Fruit fly (Drosophila melanogaster) whole organism, embryonic: ENCODE results near the gene gish.
A peak's percentile ranks its signal among the peaks of the same experiment; 100 is the strongest.

ENCODE experiments used
- Bgb ChIP-seq: fragments of 200-800 bp; sonication (Bioruptor generic); IDR thresholded peaks from 2 replicates; pipeline ENCODE4 v1.3.6; 2022; ENCODE audit warnings: missing biosample characterization, missing genetic modification characterization; ENCODE audit not compliant: partially characterized antibody
- CG11723 ChIP-seq: fragments of 200-800 bp; sonication (Bioruptor generic); optimal IDR thresholded peaks from 2 replicates; lab custom pipeline; 2017; ENCODE audit warnings: missing biosample characterization, mild to moderate bottlenecking, missing genetic modification characterization
- CG12299 ChIP-seq: fragments of 200-800 bp; sonication (Bioruptor generic); optimal IDR thresholded peaks from 2 replicates; lab custom pipeline; 2018; ENCODE audit warnings: missing biosample characterization, mild to moderate bottlenecking, missing genetic modification characterization
- CG13424 ChIP-seq: fragments of 200-800 bp; sonication (Bioruptor generic); optimal IDR thresholded peaks from 2 replicates; lab custom pipeline; 2019; ENCODE audit warnings: missing biosample characterization, mild to moderate bottlenecking, missing genetic modification characterization, moderate library complexity
- CG14014 ChIP-seq: fragments of 200-800 bp; sonication (Bioruptor generic); IDR thresholded peaks from 2 replicates; pipeline ENCODE4 v1.3.6; 2022; ENCODE audit warnings: missing biosample characterization, missing genetic modification characterization
- CG14667 ChIP-seq: fragments of 200-800 bp; sonication (Bioruptor generic); IDR thresholded peaks from 2 replicates; pipeline ENCODE4 v1.3.6; 2022; ENCODE audit warnings: missing biosample characterization, missing genetic modification characterization
- CG15073 ChIP-seq: fragments of 200-800 bp; sonication (Bioruptor generic); optimal IDR thresholded peaks from 2 replicates; lab custom pipeline; 2016; ENCODE audit warnings: missing biosample characterization, missing genetic modification characterization
- CG15601 ChIP-seq: fragments of 200-800 bp; sonication (Bioruptor generic); optimal IDR thresholded peaks from 3 replicates; lab custom pipeline; 2019; ENCODE audit warnings: missing biosample characterization, mild to moderate bottlenecking, missing genetic modification characterization, moderate library complexity
- CG2116 ChIP-seq: fragments of 200-800 bp; sonication (Bioruptor generic); optimal IDR thresholded peaks from 3 replicates; lab custom pipeline; 2018; ENCODE audit warnings: missing biosample characterization, mild to moderate bottlenecking, missing genetic modification characterization
- CG2712 ChIP-seq: fragments of 200-800 bp; optimal IDR thresholded peaks from 3 replicates; lab custom pipeline; 2019; ENCODE audit warnings: missing biosample characterization, mild to moderate bottlenecking, missing genetic modification characterization, moderate library complexity
- CG2889 ChIP-seq: fragments of 200-800 bp; sonication (Bioruptor generic); IDR thresholded peaks from 3 replicates; pipeline ENCODE4 v1.3.6; 2022; ENCODE audit warnings: missing biosample characterization, missing genetic modification characterization
- CG3065 ChIP-seq: fragments of 200-800 bp; sonication (Bioruptor generic); optimal IDR thresholded peaks from 2 replicates; lab custom pipeline; 2016; ENCODE audit warnings: missing biosample characterization, missing genetic modification characterization
- CG3726 ChIP-seq: fragments of 200-800 bp; sonication (Bioruptor generic); IDR thresholded peaks from 3 replicates; pipeline ENCODE4, ENCODE4 v1.3.6; 2022; ENCODE audit warnings: missing biosample characterization, missing genetic modification characterization
- CG3847 ChIP-seq: fragments of 200-800 bp; sonication (Bioruptor generic); IDR thresholded peaks from 2 replicates; pipeline ENCODE4 v1.3.6; 2022; ENCODE audit warnings: missing biosample characterization, missing genetic modification characterization
- CG5180 ChIP-seq: fragments of 200-800 bp; sonication (Bioruptor generic); optimal IDR thresholded peaks from 3 replicates; lab custom pipeline; 2017; ENCODE audit warnings: missing biosample characterization, missing genetic modification characterization, mild to moderate bottlenecking, moderate library complexity, missing genetic modification reagents
- CG7745 ChIP-seq: fragments of 200-800 bp; sonication (Bioruptor generic); optimal IDR thresholded peaks from 2 replicates; lab custom pipeline; 2018; ENCODE audit warnings: missing biosample characterization, mild to moderate bottlenecking, missing genetic modification characterization, moderate library complexity
- CG7786 ChIP-seq: fragments of 200-800 bp; sonication (Bioruptor generic); optimal IDR thresholded peaks from 2 replicates; lab custom pipeline; 2016; ENCODE audit warnings: missing biosample characterization, missing genetic modification characterization
- CG7987 ChIP-seq: fragments of 200-800 bp; sonication (Bioruptor generic); optimal IDR thresholded peaks from 2 replicates; lab custom pipeline; 2018; ENCODE audit warnings: missing biosample characterization, mild to moderate bottlenecking, missing genetic modification characterization, moderate library complexity
- CG9727 ChIP-seq: fragments of 200-800 bp; sonication (Bioruptor generic); optimal IDR thresholded peaks from 3 replicates; lab custom pipeline; 2017; ENCODE audit warnings: missing biosample characterization, mild to moderate bottlenecking, missing genetic modification characterization
- Dek ChIP-seq: fragments of 200-800 bp; sonication (Bioruptor generic); optimal IDR thresholded peaks from 3 replicates; lab custom pipeline; 2019; ENCODE audit warnings: missing biosample characterization, mild to moderate bottlenecking, missing genetic modification characterization, moderate library complexity
- Dp ChIP-seq: fragments of 200-800 bp; sonication (Bioruptor generic); optimal IDR thresholded peaks from 2 replicates; lab custom pipeline; 2018; ENCODE audit warnings: missing biosample characterization, mild to moderate bottlenecking, missing genetic modification characterization, moderate library complexity
- E2f2 ChIP-seq: fragments of 200-800 bp; sonication (Bioruptor generic); IDR thresholded peaks from 2 replicates; pipeline ENCODE4 v1.3.6; 2022; ENCODE audit warnings: missing biosample characterization, missing genetic modification characterization
- ERR ChIP-seq: fragments of 200-800 bp; sonication (Bioruptor generic); optimal IDR thresholded peaks from 2 replicates; lab custom pipeline; 2016; ENCODE audit warnings: missing biosample characterization, missing genetic modification characterization
- HLH3B ChIP-seq: fragments of 200-800 bp; sonication (Bioruptor generic); IDR thresholded peaks from 2 replicates; pipeline ENCODE4 v1.3.6; 2022; ENCODE audit warnings: missing biosample characterization, missing genetic modification characterization
- Hey ChIP-seq: fragments of 200-800 bp; sonication (Bioruptor generic); optimal IDR thresholded peaks from 3 replicates; lab custom pipeline; 2018; ENCODE audit warnings: missing biosample characterization, mild to moderate bottlenecking, missing genetic modification characterization
- Hmx ChIP-seq: fragments of 200-800 bp; sonication (Bioruptor generic); optimal IDR thresholded peaks from 2 replicates; lab custom pipeline; 2016; ENCODE audit warnings: missing biosample characterization, missing genetic modification characterization
- NC2β ChIP-seq: fragments of 200-800 bp; sonication (Bioruptor generic); optimal IDR thresholded peaks from 2 replicates; lab custom pipeline; 2016; ENCODE audit warnings: missing biosample characterization, missing genetic modification characterization
- Poxn ChIP-seq: fragments of 200-800 bp; sonication (Bioruptor generic); IDR thresholded peaks from 2 replicates; pipeline ENCODE4 v1.3.6; 2022; ENCODE audit warnings: missing biosample characterization, missing genetic modification characterization
- Ravus ChIP-seq: fragments of 200-800 bp; sonication (Bioruptor generic); IDR thresholded peaks from 2 replicates; pipeline ENCODE4 v1.3.6; 2022; ENCODE audit warnings: missing biosample characterization, missing genetic modification characterization
- Trl ChIP-seq, 3 experiments: fragments of >200 bp in 2 of 3; fragments of 200-800 bp in 1 of 3; sonication (Bioruptor generic) in 1 of 3; optimal IDR thresholded peaks; 2 replicates in 1 of 3; 3 replicates in 2 of 3; lab custom pipeline; 2016 to 2017; ENCODE audit warnings: missing biosample characterization in 1 of 3, missing genetic modification characterization in 1 of 3
- Usf ChIP-seq: fragments of 200-800 bp; sonication (Bioruptor generic); optimal IDR thresholded peaks from 2 replicates; lab custom pipeline; 2017; ENCODE audit warnings: missing genotype, missing biosample characterization, missing genetic modification characterization
- bigmax ChIP-seq: fragments of 200-800 bp; sonication (Bioruptor generic); optimal IDR thresholded peaks from 2 replicates; lab custom pipeline; 2018; ENCODE audit warnings: missing biosample characterization, mild to moderate bottlenecking, missing genetic modification characterization
- caup ChIP-seq: fragments of 200-800 bp; sonication (Bioruptor generic); optimal IDR thresholded peaks from 3 replicates; lab custom pipeline; 2017; ENCODE audit warnings: missing biosample characterization, mild to moderate bottlenecking, missing genetic modification characterization, moderate library complexity; ENCODE audit not compliant: severe bottlenecking
- chm ChIP-seq: fragments of 200-800 bp; sonication (Bioruptor generic); IDR thresholded peaks from 2 replicates; pipeline ENCODE4 v1.3.6; 2022; ENCODE audit warnings: missing biosample characterization, missing genetic modification characterization
- corto ChIP-seq: fragments of 200-800 bp; sonication (Bioruptor generic); optimal IDR thresholded peaks from 2 replicates; lab custom pipeline; 2016; ENCODE audit warnings: missing biosample characterization, mild to moderate bottlenecking, missing genetic modification characterization, moderate library complexity
- croc ChIP-seq: fragments of 200-800 bp; sonication (Bioruptor generic); conservative IDR thresholded peaks from 3 replicates; pipeline ENCODE4 v1.3.6; 2022; ENCODE audit warnings: missing biosample characterization, missing genetic modification characterization
- dan ChIP-seq: fragments of 200-800 bp; sonication (Bioruptor generic); IDR thresholded peaks from 2 replicates; pipeline ENCODE4 v1.3.6; 2022; ENCODE audit warnings: missing biosample characterization, missing genetic modification characterization
- en ChIP-seq: fragments of 200-800 bp; sonication (Bioruptor generic); optimal IDR thresholded peaks from 2 replicates; lab custom pipeline; 2016; ENCODE audit warnings: missing biosample characterization, missing genetic modification characterization
- ewg ChIP-seq: fragments of 200-800 bp; sonication (Bioruptor generic); optimal IDR thresholded peaks from 3 replicates; lab custom pipeline; 2017; ENCODE audit warnings: mild to moderate bottlenecking, missing biosample characterization, missing genetic modification reagents, missing genetic modification characterization
- exex ChIP-seq: fragments of 200-800 bp; sonication (Bioruptor generic); optimal IDR thresholded peaks from 4 replicates; lab custom pipeline; 2018; ENCODE audit warnings: missing biosample characterization, mild to moderate bottlenecking, missing genetic modification characterization, moderate library complexity
- gem ChIP-seq: fragments of 200-800 bp; sonication (Bioruptor generic); optimal IDR thresholded peaks from 2 replicates; lab custom pipeline; 2019; ENCODE audit warnings: missing biosample characterization, mild to moderate bottlenecking, missing genetic modification characterization, moderate library complexity
- grn ChIP-seq: fragments of 200-800 bp; sonication (Bioruptor generic); optimal IDR thresholded peaks from 3 replicates; lab custom pipeline; 2017; ENCODE audit warnings: missing biosample characterization, missing genetic modification characterization
- otp ChIP-seq: fragments of 200-800 bp; sonication (Bioruptor generic); IDR thresholded peaks from 3 replicates; pipeline ENCODE4, ENCODE4 v1.3.6; 2022; ENCODE audit warnings: missing biosample characterization, missing genetic modification characterization
- pnt ChIP-seq: fragments of 200-800 bp; sonication (Bioruptor generic); optimal IDR thresholded peaks from 3 replicates; lab custom pipeline; 2016; ENCODE audit warnings: missing biosample characterization, missing genetic modification characterization
- prd ChIP-seq, 3 experiments: fragments of >200 bp in 2 of 3; fragments of 200-800 bp in 1 of 3; sonication (Bioruptor generic) in 1 of 3; optimal IDR thresholded peaks in 2 of 3; IDR thresholded peaks in 1 of 3; 2 replicates in 2 of 3; 3 replicates in 1 of 3; pipeline versions ENCODE4 v1.3.6 to Lab custom; 2017 to 2022; ENCODE audit warnings: missing biosample characterization in 1 of 3, missing genetic modification characterization in 1 of 3
- sc ChIP-seq, 3 experiments: fragments of >200 bp in 2 of 3; fragments of 200-800 bp in 1 of 3; sonication (Bioruptor generic) in 1 of 3; optimal IDR thresholded peaks; 2 replicates in 2 of 3; 3 replicates in 1 of 3; lab custom pipeline; 2017; ENCODE audit warnings: mild to moderate bottlenecking in 1 of 3, missing biosample characterization in 1 of 3, missing genetic modification characterization in 1 of 3, missing genetic modification reagents in 1 of 3
- slou ChIP-seq: fragments of 200-800 bp; sonication (Bioruptor generic); optimal IDR thresholded peaks from 3 replicates; lab custom pipeline; 2016; ENCODE audit warnings: missing biosample characterization, missing genetic modification characterization
- sna ChIP-seq: fragments of 200-800 bp; sonication (Bioruptor generic); IDR thresholded peaks from 2 replicates; pipeline ENCODE4 v1.3.6; 2022; ENCODE audit warnings: missing biosample characterization, missing genetic modification characterization; ENCODE audit not compliant: partially characterized antibody
- tx ChIP-seq: fragments of 200-800 bp; sonication (Bioruptor generic); optimal IDR thresholded peaks from 2 replicates; lab custom pipeline; 2016; ENCODE audit warnings: missing biosample characterization, missing genetic modification characterization
- vfl ChIP-seq: fragments of 200-800 bp; sonication (Bioruptor generic); optimal IDR thresholded peaks from 2 replicates; lab custom pipeline; 2016; ENCODE audit warnings: missing biosample characterization, missing genetic modification characterization

gish gene

dm6 chr3R:16241822-16242221 lies 30.4 kb upstream of the gish start (continued):
- TF ChIP-seq croc (GFP tag; lab: Robert Waterston, UW) (no peak), ewg (GFP tag; lab: Kevin White, UChicago) (no peak), dan (GFP tag; lab: Robert Waterston, UW) (no peak), CG7745 (no peak), Hey (tag; lab: Kevin White, UChicago) (no peak), bigmax (GFP tag; lab: Kevin White, UChicago) (no peak), CG9727 (peak; percentile 51), NC2β (GFP tag; lab: Kevin White, UChicago) (no peak), sna (GFP tag; lab: Robert Waterston, UW) (no peak), CG2116 (no peak), pnt (GFP tag; lab: Kevin White, UChicago) (no peak), CG3847 (GFP tag; lab: Robert Waterston, UW) (no peak), slou (GFP tag; lab: Kevin White, UChicago) (peak; percentile 16), exex (tag; lab: Kevin White, UChicago) (no peak), Poxn (no peak), otp (no peak), prd (optimal IDR thresholded peaks at IDR 0.05; lab: Kevin White, UChicago) (no peak), prd (GFP tag; IDR thresholded peaks at IDR 0.05; lab: Robert Waterston, UW) (no peak), grn (GFP tag; lab: Kevin White, UChicago) (no peak), en (GFP tag; lab: Kevin White, UChicago) (no peak), Dek (tag; lab: Kevin White, UChicago) (no peak), vfl (GFP tag; lab: Kevin White, UChicago) (no peak), CG3726 (GFP tag; lab: Robert Waterston, UW) (no peak), CG15601 (tag; lab: Kevin White, UChicago) (no peak), CG14667 (GFP tag; lab: Robert Waterston, UW) (no peak), HLH3B (GFP tag; lab: Robert Waterston, UW) (no peak), Ravus (GFP tag; lab: Robert Waterston, UW) (no peak), Trl (optimal IDR thresholded peaks at IDR 0.05; lab: Kevin White, UChicago) (no peak), Trl (GFP tag; optimal IDR thresholded peaks at IDR 0.05; lab: Kevin White, UChicago) (no peak), CG14014 (GFP tag; lab: Robert Waterston, UW) (no peak), tx (GFP tag; lab: Kevin White, UChicago) (no peak), chm (GFP tag; lab: Robert Waterston, UW) (no peak), CG2712 (tag; lab: Kevin White, UChicago) (no peak), CG15073 (GFP tag; lab: Kevin White, UChicago) (no peak), gem (tag; lab: Kevin White, UChicago) (peak; percentile 33), E2f2 (no peak), CG12299 (tag; lab: Kevin White, UChicago) (no peak), Usf (GFP tag; lab: Kevin White, UChicago) (peak; percentile 31), Bgb (GFP tag; lab: Robert Waterston, UW) (no peak), Hmx (GFP tag; lab: Kevin White, UChicago) (peak; percentile 39), ERR (GFP tag; lab: Kevin White, UChicago) (no peak), caup (GFP tag; lab: Kevin White, UChicago) (no peak), Dp (GFP tag; lab: Kevin White, UChicago) (no peak), CG13424 (peak; percentile 13), CG7786 (GFP tag; lab: Kevin White, UChicago) (no peak), CG5180 (GFP tag; lab: Kevin White, UChicago) (no peak), sc (optimal IDR thresholded peaks at IDR 0.05; lab: Kevin White, UChicago) (no peak), sc (GFP tag; optimal IDR thresholded peaks at IDR 0.05; lab: Kevin White, UChicago) (no peak), CG3065 (GFP tag; lab: Kevin White, UChicago) (no peak), corto (GFP tag; lab: Kevin White, UChicago) (no peak), CG7987 (no peak), CG11723 (GFP tag; lab: Kevin White, UChicago) (peak; percentile 21), CG2889 (GFP tag; lab: Robert Waterston, UW) (no peak)
